Worm (Caenorhabditis elegans): ENCODE measurements around the gene C35A5.5.

DNA sequence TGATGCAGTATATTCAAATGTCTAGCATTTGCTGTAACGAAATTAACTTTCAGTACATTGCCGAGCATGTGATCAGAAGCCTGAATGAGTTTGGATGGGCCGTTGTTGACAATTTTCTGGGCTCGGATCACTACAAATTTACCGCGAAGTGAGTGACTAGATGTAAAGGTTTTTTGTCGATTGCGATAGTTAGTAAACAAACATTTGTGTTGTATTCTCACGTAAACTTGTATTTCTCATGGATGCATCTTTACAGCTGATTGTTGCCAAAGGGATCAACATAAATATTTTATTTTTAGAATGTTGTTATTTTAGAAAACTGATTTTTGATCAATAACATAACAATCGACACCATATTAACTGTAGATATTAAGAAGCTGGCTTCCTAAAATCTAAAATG is 31.6 kb upstream of the C35A5.5 start:
- no peak for TF ChIP-seq klf-2 (GFP tag; conservative IDR thresholded peaks at IDR 0.05)
- TF ChIP-seq tab-1 (GFP tag; IDR thresholded peaks at IDR 0.05): no peak
- TF ChIP-seq T22C8.4 (GFP tag; IDR thresholded peaks at IDR 0.05): no peak
- TF ChIP-seq med-1 (GFP tag; optimal IDR thresholded peaks at IDR 0.05; ENCODE audit: insufficient read depth): no peak
- no peak for TF ChIP-seq ref-1 (GFP tag; conservative IDR thresholded peaks at IDR 0.05)
- TF ChIP-seq ztf-29 (GFP tag; IDR thresholded peaks at IDR 0.05): no peak
- TF ChIP-seq cog-1 (tag; optimal IDR thresholded peaks at IDR 0.05): no peak
